Fruit fly (Drosophila melanogaster) Kc167 (cell line): ENCODE data around the gene D1.

Experiments
- Myc ChIP-seq: fragments of >200 bp; optimal IDR thresholded peaks from 2 replicates; lab custom pipeline; 2017; ENCODE audit warnings: missing external identifiers
- Sin3A ChIP-seq: fragments of >200 bp; optimal IDR thresholded peaks from 2 replicates; lab custom pipeline; 2018; ENCODE audit warnings: missing external identifiers
- h ChIP-seq: fragments of >200 bp; optimal IDR thresholded peaks from 3 replicates; lab custom pipeline; 2018; ENCODE audit warnings: missing external identifiers
- insv ChIP-seq: fragments of >200 bp; optimal IDR thresholded peaks from 3 replicates; lab custom pipeline; 2018; ENCODE audit warnings: missing external identifiers
- psq ChIP-seq: fragments of >200 bp; optimal IDR thresholded peaks from 2 replicates; lab custom pipeline; 2017; ENCODE audit warnings: missing external identifiers
- ttk ChIP-seq: sonication (Bioruptor generic); optimal IDR thresholded peaks from 2 replicates; lab custom pipeline; 2017; ENCODE audit warnings: missing external identifiers

Gene D1

DNA sequence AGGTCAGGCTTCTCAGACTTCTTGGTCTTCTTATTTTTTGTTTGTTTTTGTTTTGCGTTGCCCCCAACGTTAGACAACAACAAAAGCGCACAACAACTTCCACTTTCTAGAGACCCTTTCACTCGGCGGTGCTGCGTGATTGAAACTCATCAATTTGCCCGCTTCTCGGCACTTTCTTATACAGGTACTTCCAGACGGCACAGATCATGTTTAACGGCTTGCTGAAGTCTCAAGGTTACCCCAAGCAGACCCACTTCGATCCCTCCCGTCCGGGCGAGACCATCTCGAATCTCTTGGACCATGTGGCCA, 9.2 kb upstream of the D1 start:
- TF ChIP-seq h (lab: Kevin White, UChicago) (no peak), Myc (no peak), insv (no peak), psq (lab: Kevin White, UChicago) (no peak), ttk (no peak)

DNA sequence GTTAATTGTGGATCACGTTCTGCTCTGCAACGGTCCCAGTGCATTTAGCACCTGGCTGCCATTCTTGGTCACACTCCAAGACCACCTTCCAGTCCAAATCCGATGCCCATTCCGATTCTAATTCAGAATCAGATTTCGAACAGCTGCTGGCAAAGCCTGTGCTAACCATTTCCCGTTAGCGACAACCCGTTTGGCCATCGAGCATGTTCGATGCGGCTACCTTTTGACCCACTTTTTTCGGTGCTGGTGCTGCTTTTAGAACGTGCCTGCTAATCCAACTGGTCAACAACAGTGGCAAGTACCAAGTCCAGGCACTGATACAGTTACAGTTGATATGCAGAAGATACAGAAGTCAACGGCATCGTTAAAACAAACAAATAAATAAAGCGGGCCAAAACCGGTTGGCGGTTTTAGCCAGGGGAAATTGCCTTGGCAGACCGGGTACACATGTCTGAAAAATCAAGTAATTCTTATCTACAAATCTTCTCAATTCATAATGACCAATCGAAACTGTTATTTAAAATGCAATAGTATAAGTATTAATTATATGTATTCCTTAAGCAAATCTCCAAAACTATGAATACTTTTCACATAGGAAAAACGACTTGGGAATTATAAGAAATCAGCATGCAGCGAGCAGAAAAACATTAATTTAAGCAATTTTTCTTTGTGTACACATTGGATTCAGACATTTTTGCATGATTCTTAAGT, 8.7 kb upstream of the D1 start:
- TF ChIP-seq psq (lab: Kevin White, UChicago) (no peak), ttk (no peak), Sin3A (lab: Kevin White, UChicago) (no peak), Myc (no peak), insv (no peak), h (lab: Kevin White, UChicago) (no peak)

DNA sequence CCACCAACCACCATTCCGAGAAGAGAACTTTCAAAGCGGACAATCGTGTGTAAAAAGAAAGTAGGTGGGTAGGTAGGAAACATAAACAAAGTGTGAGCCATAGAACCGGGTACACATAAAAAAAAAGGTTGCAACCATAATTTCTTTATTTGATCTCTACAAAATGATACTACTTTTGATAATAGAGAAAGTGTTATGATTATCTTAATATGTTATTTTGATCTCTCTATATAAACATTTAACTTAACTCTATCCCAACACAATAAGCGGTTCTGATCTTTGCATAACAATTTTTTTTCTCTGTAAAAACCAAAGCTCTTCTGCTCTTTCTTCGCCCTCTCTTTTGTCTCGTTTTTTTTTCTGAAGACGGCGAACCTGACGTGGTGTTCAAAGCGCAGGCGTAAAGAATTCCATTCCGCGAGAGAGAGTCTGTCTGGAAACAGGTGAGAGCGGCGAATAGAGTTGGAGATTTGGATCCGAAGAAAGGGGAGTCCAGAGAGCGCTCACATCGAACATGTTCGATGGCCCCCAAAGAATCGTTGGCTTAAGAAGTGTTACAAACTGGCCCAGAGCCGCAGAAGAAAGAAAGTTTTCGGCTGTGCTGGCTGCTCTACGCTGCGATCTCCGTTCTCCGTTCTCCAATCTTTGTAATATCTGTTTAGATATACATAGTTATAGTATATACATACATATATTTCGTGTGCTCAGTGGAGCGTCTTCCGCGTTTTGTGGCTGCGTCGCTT, 6.6 kb upstream of the D1 start:
- no peak for TF ChIP-seq Sin3A (lab: Kevin White, UChicago)
- no peak for TF ChIP-seq h (lab: Kevin White, UChicago)
- no peak for TF ChIP-seq psq (lab: Kevin White, UChicago)
- no peak for TF ChIP-seq ttk

DNA sequence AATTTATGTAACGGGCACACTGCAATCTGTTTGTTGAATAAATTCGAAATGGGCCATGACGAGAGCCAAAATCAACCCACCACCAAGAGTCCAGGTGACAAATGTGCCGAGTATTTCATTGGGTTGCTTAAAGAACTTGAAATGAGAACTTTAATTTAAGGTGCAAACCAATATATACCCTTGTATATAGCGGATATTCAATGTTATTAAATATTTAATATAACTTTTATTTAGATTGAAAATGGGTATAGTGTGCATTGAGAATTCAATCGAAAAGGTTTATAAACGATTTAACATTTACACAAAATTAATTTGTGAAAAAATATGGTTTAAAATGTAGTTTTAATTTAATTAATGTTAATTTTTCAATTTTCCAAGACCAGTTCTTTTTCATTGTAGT, 5.9 kb upstream of the D1 start, which contains the start of gene CG8420:
Gene CG8420, plus strand, starts transcription at position 284 of the 400 bp plus-strand sequence.
- no peak for TF ChIP-seq psq (lab: Kevin White, UChicago)
- no peak for TF ChIP-seq ttk
- TF ChIP-seq insv: no peak
- TF ChIP-seq h (lab: Kevin White, UChicago): no peak
- no peak for TF ChIP-seq Sin3A (lab: Kevin White, UChicago)
- no peak for TF ChIP-seq Myc

DNA sequence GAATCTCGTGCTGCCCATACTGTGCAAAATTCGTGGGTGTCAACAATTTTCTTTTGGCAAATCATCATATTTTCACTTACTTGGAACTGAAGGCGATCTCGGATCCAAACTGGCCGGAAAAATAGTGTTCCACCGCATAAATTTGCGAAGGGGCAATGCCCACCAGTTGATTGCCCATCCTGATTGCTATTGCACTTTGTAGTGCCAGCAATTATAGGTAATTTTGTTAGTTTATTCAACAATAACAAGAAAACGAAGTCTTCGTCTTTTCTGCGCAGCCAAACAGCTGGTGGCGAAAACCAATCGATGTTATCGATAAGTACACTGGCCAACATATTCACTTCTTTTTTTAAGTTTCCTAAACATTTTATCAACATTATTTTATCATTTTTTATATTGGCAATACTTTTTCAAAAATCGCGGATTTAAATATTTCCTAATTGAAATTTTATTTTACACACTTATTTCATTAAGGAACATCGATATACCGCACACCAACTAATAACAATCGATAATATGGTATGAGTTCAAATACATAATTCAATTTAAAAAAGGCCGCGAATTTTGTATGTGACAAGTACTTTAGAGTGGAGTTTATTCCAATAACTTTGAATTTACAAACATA, 5.2 kb upstream of the D1 start, which contains the start of gene Vps15:
Gene Vps15, minus strand, starts transcription at position 294 of the 625 bp plus-strand sequence.
- no peak for TF ChIP-seq ttk
- no peak for TF ChIP-seq h (lab: Kevin White, UChicago)
- no peak for TF ChIP-seq Myc
- no peak for TF ChIP-seq insv
- no peak for TF ChIP-seq psq (lab: Kevin White, UChicago)
- no peak for TF ChIP-seq Sin3A (lab: Kevin White, UChicago)

DNA sequence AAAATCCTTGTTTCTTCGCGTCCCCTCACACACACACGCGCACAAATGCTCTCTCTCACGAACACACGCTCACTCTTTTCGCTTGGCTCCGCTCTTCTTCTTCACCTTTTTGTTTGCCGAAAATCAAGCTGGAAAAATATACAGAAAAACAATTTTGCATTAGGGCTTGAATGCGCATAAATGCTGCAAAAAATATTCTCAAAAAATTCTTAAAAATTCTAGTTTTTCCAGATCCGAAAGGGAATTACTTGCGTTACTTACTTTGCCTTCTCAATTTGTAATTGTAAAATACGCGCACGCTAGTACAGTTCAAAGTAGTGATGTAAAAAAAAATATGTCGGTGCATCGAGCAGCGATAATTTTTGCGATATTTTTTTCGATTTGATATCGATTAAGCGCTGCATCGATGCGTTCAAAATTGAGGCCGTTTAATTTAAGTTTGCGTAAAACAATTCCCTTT, 483 bp downstream of the D1 start:
- TF ChIP-seq psq (lab: Kevin White, UChicago) (no peak), insv (no peak), Sin3A (lab: Kevin White, UChicago) (no peak), Myc (no peak), h (lab: Kevin White, UChicago) (no peak), ttk (no peak)

DNA sequence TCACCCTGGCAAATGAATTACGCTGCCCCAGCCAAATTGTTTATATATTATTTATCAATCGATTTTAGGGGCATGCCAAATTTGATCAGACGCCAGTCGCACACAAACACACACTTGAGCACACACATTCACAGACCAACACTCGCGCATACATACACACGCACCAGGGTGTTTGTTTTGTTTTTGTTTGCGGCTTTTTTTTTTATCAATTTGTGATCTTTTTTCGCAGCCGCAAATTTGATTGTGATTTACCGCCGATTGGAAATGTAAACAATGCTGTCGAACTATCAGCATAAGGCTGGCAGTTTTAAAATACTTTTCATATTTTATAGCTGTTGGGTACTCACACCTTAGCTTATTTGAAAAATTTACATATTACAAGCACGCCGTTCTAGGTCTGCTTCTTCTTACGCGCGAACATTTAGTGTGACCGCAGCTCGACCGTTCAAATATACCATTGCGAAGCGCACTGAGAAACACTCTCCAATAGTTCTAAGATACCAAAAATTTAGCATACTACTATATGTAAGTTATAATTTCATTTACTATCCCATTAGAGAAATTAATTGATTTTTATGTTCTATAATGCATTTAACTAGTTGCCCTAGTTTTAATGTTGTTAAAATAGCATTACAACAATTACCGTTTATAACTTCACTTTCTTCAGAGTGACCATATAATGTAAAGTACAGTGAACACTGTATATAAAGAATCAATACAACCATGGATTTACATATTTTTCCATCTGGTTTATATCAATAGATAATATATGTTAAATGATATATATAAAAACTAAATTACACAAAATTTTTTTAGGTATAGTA, 3.0 kb downstream of the D1 start, which contains the start of gene pum:
Gene pum, minus strand, starts transcription at position 415 of the 824 bp plus-strand sequence.
- TF ChIP-seq psq (lab: Kevin White, UChicago): no peak
- TF ChIP-seq insv: no peak
- no peak for TF ChIP-seq ttk
- TF ChIP-seq h (lab: Kevin White, UChicago): no peak
- TF ChIP-seq Sin3A (lab: Kevin White, UChicago): no peak
- no peak for TF ChIP-seq Myc

DNA sequence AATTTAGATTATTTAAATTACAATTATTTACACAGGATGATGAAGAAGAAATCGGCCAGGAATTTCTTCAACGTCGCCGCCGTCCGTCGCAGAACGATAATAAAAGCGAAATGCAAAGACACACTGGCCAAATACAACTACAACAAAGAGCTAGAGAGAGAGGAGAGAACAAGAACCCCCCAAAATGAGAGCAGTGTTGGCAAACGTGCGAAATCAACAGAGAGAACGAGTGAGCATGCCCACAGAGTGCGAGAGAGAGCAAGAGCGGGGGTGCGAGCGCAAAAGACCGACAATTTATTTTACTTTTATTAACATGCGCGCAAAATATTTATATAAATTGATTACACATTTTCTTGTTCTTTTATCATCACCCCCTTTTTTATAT, 3.6 kb downstream of the D1 start:
- TF ChIP-seq h (lab: Kevin White, UChicago) (no peak), psq (lab: Kevin White, UChicago) (no peak), insv (no peak), Myc (no peak), Sin3A (lab: Kevin White, UChicago) (no peak), ttk (no peak)

DNA sequence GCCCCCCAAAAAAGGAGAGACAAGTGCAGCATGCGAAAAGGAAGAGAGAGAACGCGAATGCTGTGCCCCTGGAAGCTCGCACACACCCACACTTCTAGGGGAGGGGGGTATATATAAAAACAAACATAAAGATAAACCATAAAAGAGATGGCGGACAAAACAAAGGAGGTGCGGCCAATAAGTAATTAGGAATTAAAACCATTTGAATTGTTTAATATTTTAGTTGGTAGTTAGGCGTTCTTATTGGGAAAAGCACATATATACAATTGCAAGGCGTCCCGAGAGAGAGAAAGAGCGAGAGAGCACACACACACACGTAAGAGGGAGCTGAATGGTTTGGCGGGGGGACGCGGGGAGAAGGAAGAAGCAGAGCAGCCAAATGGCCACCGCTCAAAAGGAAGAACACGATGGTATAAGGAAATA, 4.4 kb downstream of the D1 start:
- TF ChIP-seq psq (lab: Kevin White, UChicago) (peak; percentile 88), h (lab: Kevin White, UChicago) (no peak)

DNA sequence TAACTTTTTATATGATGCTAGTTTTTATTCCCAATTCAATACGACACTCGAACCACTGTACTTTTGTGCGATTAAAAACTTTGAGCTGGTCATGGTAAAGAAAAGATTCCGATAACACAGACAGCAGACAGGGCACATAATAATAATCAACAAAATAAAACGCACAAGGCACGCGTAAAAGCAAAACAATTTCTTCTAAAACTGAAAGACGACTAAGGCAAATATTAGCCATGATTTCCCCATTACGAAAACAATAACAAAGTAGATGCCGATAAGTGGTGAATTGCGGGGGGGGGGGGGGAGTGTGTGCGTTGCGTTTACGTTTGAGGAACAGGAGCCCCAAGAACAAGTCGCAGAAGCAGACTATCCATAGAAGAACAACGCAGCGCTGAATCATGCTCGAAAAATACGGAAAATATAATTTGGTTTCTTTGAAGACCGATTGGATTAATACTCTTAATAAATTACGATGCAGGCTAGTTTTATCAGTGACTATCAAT, 5.6 kb downstream of the D1 start:
- TF ChIP-seq Sin3A (lab: Kevin White, UChicago) (no peak), ttk (no peak), Myc (no peak), psq (lab: Kevin White, UChicago) (no peak), h (lab: Kevin White, UChicago) (no peak), insv (no peak)

DNA sequence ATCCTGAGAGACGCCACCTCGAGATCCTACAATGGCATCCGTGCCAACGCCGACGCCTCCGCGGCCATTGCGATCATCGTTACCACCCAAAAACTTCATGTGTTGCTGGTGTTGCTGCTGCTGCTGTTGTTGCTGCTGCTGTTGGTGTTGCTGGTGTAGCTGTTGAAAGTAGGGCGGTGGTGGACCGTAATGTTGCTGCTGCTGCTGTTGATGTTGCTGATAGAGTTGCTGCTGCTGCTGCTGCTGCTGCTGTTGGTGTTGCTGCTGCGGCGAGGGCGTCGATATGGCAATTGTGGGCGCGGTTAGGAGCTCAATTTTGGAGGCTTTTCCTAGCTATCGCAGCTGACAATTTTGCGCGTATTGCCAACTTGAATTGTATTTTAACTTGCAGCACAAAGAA, 6.7 kb downstream of the D1 start:
- TF ChIP-seq h (lab: Kevin White, UChicago): no peak

DNA sequence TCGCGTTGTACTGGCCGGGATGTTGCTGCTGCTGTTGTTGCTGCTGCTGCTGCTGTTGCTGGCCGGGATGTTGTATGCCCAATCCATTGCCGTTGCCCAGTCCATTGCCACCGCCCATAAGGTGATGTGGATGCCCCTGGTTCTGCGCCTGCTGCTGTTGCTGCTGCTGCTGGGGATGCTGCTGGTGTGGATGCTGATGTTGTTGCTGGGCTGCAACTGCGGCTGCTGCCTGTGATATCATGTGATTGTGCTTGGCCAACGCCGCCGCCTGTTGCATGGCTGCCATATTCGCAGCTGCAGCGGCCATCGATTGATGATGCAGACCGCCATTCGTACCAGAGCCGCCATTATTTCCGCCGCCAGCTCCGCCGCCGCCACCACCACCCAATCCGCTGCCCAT, 8.1 kb downstream of the D1 start:
- TF ChIP-seq Sin3A (lab: Kevin White, UChicago) (no peak), insv (no peak), psq (lab: Kevin White, UChicago) (no peak), h (lab: Kevin White, UChicago) (no peak), Myc (no peak), ttk (no peak)
